ENCODE assay signal across 1 worm cellular context in genomic region chrV:15512856-15513756, ce11.
A peak's percentile ranks its signal among the peaks of the same experiment; 100 is the strongest.
TF ChIP-seq lines count a peak whose summit lies in the region.

No protein-coding gene starts in this region.

TF ChIP-seq in whole organism, L4 larva, 104 proteins besides CTCF, POLR2A, EP300 and RAD21 (continued from another document):
- TF ChIP-seq unc-62 (GFP tag; optimal IDR thresholded peaks at IDR 0.05 in 1 of 2; lab: Kevin White, UChicago) = peak in 1 of 2 experiments; percentile 49
- TF ChIP-seq unc-62 (tag; optimal IDR thresholded peaks at IDR 0.05; lab: Kevin White, UChicago) = no peak
TF ChIP-seq in whole organism, L4 larva: peak in this region for 13.
